Worm (Caenorhabditis elegans) whole organism, early embryonic: ENCODE measurements around the gene H20J04.4.

Experiments used
- B0310.2 ChIP-seq: sonication (generic microtip); optimal IDR thresholded peaks from 2 replicates; lab custom pipeline; 2016; ENCODE audit warnings: mild to moderate bottlenecking, missing genetic modification characterization, missing compliant biosample characterization
- F13C5.2 ChIP-seq: sonication (generic microtip); optimal IDR thresholded peaks from 2 replicates; lab custom pipeline; 2017; ENCODE audit warnings: mild to moderate bottlenecking, missing genetic modification characterization, inconsistent platforms, missing compliant biosample characterization
- aly-1 ChIP-seq: sonication (generic microtip); optimal IDR thresholded peaks from 2 replicates; lab custom pipeline; 2016; ENCODE audit warnings: missing genetic modification characterization, missing compliant biosample characterization
- ama-1 ChIP-seq: fragments of 150-350 bp; optimal IDR thresholded peaks from 2 replicates; lab custom pipeline; 2014
- ceh-13 ChIP-seq: fragments of 200-800 bp; sonication (Bioruptor generic); optimal IDR thresholded peaks from 2 replicates; lab custom pipeline; 2018; ENCODE audit warnings: mild to moderate bottlenecking, missing genetic modification characterization, missing compliant biosample characterization
- ceh-36 ChIP-seq: sonication (generic microtip); optimal IDR thresholded peaks from 2 replicates; lab custom pipeline; 2016; ENCODE audit warnings: missing genetic modification characterization, inconsistent platforms, missing compliant biosample characterization
- ets-7 ChIP-seq: sonication (generic microtip); optimal IDR thresholded peaks from 2 replicates; lab custom pipeline; 2016; ENCODE audit warnings: missing genotype, missing genetic modification characterization, missing compliant biosample characterization
- flt-1 ChIP-seq: fragments of 200-800 bp; sonication (Bioruptor generic); IDR thresholded peaks from 2 replicates; pipeline ENCODE4 v1.3.6; 2022; ENCODE audit warnings: missing genetic modification characterization, missing compliant biosample characterization
- hmbx-1 ChIP-seq: sonication (generic microtip); optimal IDR thresholded peaks from 2 replicates; lab custom pipeline; 2016; ENCODE audit warnings: mild to moderate bottlenecking, missing genetic modification characterization, missing compliant biosample characterization
- hmg-4 ChIP-seq: fragments of 200-800 bp; sonication (Bioruptor generic); optimal IDR thresholded peaks from 2 replicates; lab custom pipeline; 2018; ENCODE audit warnings: mild to moderate bottlenecking, missing genetic modification characterization, missing compliant biosample characterization
- hnd-1 ChIP-seq: sonication (generic microtip); optimal IDR thresholded peaks from 2 replicates; lab custom pipeline; 2016; ENCODE audit warnings: missing genetic modification characterization, missing compliant biosample characterization
- pes-1 ChIP-seq: fragments of 200-800 bp; sonication (Bioruptor generic); IDR thresholded peaks from 2 replicates; pipeline ENCODE4 v1.3.6; 2022; ENCODE audit warnings: missing genetic modification reagents, missing genetic modification characterization, missing compliant biosample characterization
- scrt-1 ChIP-seq: fragments of 200-800 bp; sonication (Bioruptor generic); IDR thresholded peaks from 2 replicates; pipeline ENCODE4 v1.3.6; 2022; ENCODE audit warnings: missing genetic modification characterization, missing compliant biosample characterization
- sea-1 ChIP-seq: fragments of 200-800 bp; sonication (Bioruptor generic); conservative IDR thresholded peaks from 2 replicates; pipeline ENCODE4 v1.3.6; 2022; ENCODE audit warnings: missing genetic modification characterization, missing compliant biosample characterization
- tbx-11 ChIP-seq: fragments of 200-800 bp; sonication (Bioruptor generic); IDR thresholded peaks from 2 replicates; pipeline ENCODE4 v1.3.6; 2022; ENCODE audit warnings: missing genetic modification characterization, missing compliant biosample characterization
- tbx-37 ChIP-seq: fragments of 200-800 bp; sonication (Bioruptor generic); conservative IDR thresholded peaks from 2 replicates; pipeline ENCODE4 v1.3.6; 2022; ENCODE audit warnings: missing genetic modification reagents, missing genetic modification characterization, missing compliant biosample characterization
- tra-4 ChIP-seq: sonication (generic microtip); optimal IDR thresholded peaks from 2 replicates; lab custom pipeline; 2017; ENCODE audit warnings: missing genetic modification characterization, missing compliant biosample characterization

H20J04.4 gene

DNA sequence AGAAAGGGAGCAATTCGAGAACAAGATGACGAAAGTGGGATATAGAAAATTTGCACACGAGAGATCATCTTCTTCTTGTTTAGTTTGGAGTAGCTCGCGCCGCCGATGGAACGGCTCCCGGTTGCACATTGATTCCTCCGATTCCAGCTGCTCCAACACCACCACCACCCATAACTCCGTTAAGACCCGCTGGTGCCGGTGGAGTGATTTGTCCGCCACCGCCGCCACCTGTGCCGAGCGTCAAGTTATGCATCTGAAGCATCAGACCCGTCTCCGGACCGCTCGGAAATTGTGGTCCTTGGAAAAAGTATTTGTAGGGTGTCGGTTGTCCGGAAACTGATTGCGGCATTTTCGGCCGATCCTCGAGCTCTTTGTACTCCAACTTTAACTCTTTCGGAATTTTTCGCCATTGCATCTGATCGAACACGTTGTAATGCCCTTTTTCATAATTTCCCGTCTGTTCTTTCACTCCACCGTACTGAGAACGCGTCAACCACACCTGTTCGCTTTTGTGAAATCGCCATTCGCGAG is 44.1 kb downstream of the H20J04.4 start:
- TF ChIP-seq flt-1 (GFP tag; lab: Robert Waterston, UW) (no peak), aly-1 (tag; lab: Kevin White, UChicago) (no peak)

DNA sequence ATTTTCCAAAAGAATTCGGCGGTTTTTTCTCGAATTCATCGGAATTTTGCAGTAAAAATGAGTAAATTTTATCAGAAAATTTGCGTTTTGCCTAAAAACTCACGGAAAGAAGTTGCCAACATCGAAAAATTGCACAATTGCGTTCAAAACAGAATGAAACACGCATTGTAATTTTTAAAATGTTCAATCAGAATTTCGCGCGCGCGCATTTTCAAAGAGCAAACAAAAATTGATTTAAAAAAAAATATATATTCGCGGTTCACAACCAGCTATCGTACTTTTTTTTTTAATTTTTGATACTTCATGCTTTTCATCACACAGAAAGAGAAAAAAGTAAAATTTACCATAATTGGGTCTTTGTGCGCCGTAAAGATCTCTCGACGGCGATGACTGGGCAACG is 46.1 kb downstream of the H20J04.4 start:
- TF ChIP-seq aly-1 (tag; lab: Kevin White, UChicago) (no peak), sea-1 (no peak), tbx-11 (no peak), ceh-36 (no peak), scrt-1 (GFP tag; lab: Robert Waterston, UW) (no peak), ama-1 (lab: Kevin White, UChicago) (no peak), hmg-4 (no peak), F13C5.2 (tag; lab: Kevin White, UChicago) (no peak), hnd-1 (tag; lab: Kevin White, UChicago) (no peak), tbx-37 (no peak), hmbx-1 (tag; lab: Kevin White, UChicago) (no peak), B0310.2 (tag; lab: Kevin White, UChicago) (no peak), ceh-13 (no peak), tra-4 (tag; lab: Kevin White, UChicago) (no peak), ets-7 (tag; lab: Kevin White, UChicago) (no peak), pes-1 (GFP tag; lab: Robert Waterston, UW) (no peak), flt-1 (GFP tag; lab: Robert Waterston, UW) (no peak)

DNA sequence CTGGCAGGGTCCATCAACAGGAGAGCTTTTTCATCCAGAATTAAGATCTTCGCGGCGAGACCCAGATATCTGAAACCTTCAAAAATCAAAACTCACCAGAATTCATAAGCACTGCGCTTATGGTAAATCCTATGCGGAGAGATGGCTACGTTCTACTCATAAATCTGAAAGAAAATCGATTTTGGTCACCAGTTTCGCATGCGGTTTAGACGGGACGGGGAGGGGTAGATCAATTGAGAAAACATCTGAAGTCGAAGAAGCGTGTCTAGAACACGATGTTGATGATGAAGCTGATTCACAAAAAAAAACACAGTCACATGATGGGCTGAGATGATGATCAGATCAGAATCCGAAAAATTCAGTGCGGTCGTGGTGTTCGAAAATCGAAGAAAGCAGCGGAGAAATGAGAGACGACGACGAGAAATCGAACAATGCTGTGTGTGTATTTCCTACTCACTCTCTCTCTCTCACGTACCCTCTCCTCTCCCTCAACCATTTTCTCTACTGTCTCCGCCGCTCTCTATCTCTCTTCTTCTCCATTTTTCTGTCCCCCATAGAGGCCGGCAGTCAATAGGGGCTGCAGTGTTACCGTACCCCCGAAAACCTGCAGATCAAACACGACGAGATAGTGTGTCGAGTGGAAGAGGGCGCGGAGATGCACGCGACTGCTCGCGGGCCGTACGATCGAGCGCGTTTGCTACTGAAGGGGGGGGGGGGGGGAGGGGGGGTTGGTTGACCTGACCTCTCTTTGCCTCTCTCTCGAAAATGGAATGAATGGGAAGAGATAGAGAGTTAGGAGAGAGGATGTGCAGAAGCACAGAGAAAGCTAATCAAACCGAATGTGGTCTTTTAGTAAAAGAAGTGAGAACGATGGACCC is 47.7 kb downstream of the H20J04.4 start, which contains the start of gene ntl-2:
ntl-2 (minus strand) TSS at position 171 of the 878 bp plus-strand sequence.
- no peak for TF ChIP-seq hnd-1 (tag; lab: Kevin White, UChicago)
- TF ChIP-seq ceh-13, result peak; percentile 16
- peak; percentile 67 for TF ChIP-seq ceh-36
- no peak for TF ChIP-seq tbx-37
- 0 out of 2 replicates have a peak, but pooled peaks have one; percentile 58 for TF ChIP-seq sea-1
- peak; percentile 44; the same call in 1 of the 2 replicates for TF ChIP-seq tbx-11
- no peak for TF ChIP-seq tra-4 (tag; lab: Kevin White, UChicago)
- TF ChIP-seq ama-1 (lab: Kevin White, UChicago), result no peak
- no peak for TF ChIP-seq hmbx-1 (tag; lab: Kevin White, UChicago)
- TF ChIP-seq aly-1 (tag; lab: Kevin White, UChicago), result no peak
- no peak for TF ChIP-seq ets-7 (tag; lab: Kevin White, UChicago)
- TF ChIP-seq hmg-4, result peak; percentile 93
- TF ChIP-seq F13C5.2 (tag; lab: Kevin White, UChicago), result peak; percentile 75
- TF ChIP-seq scrt-1 (GFP tag; lab: Robert Waterston, UW), result no peak
- peak; percentile 29; the same call in 1 of the 2 replicates for TF ChIP-seq flt-1 (GFP tag; lab: Robert Waterston, UW)
- TF ChIP-seq pes-1 (GFP tag; lab: Robert Waterston, UW), result peak; percentile 66
- peak; percentile 55 for TF ChIP-seq B0310.2 (tag; lab: Kevin White, UChicago)

DNA sequence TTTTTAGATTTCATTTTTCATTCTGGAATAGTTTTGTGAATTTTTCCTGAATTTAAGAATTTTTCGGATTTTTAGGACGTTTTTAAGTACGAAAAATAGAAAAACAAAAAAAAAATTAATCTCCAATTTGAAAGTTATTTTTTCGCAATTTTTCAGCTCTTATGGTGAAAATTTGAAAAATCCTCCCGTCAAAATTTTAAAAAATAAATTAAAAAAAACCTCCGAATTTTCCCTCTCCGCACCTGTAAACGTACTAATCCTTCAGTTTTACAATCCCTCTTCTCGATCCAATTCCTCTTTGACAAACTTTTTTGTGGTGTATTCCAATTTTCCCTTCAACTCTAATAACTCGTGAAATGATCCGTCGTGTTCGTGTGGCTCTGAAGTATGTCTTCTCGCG is 49.4 kb downstream of the H20J04.4 start, which contains the start of gene B0286.1:
B0286.1 (plus strand) TSS at position 301 of the 400 bp plus-strand sequence.
- TF ChIP-seq flt-1 (GFP tag; lab: Robert Waterston, UW) (no peak), B0310.2 (tag; lab: Kevin White, UChicago) (no peak), pes-1 (GFP tag; lab: Robert Waterston, UW) (no peak), scrt-1 (GFP tag; lab: Robert Waterston, UW) (no peak), aly-1 (tag; lab: Kevin White, UChicago) (no peak), tbx-11 (no peak), hmbx-1 (tag; lab: Kevin White, UChicago) (no peak), sea-1 (no peak)

DNA sequence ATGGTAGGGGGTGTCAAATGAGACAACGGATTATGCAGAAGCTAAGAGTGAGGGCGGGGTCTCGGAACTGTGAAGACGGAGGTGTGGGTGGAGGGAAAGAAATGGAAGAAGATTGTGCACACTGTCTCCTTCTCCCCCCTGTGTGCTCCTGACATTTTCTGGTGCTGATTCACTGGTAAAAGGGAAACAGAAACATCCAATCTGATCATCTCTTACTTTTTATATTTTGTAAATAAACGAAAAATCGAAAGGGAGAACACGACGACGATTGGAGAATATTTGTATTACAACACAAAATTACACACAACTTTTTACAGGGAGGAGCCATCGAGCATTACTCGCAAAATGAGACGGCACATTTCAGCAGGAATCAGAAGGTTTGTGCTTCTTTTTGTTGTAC is 54.5 kb downstream of the H20J04.4 start, which contains the start of gene fkh-6:
fkh-6 (minus strand) TSS at position 101 of the 400 bp plus-strand sequence.
- TF ChIP-seq sea-1 (no peak), tra-4 (tag; lab: Kevin White, UChicago) (no peak), tbx-11 (no peak), ets-7 (tag; lab: Kevin White, UChicago) (no peak), ama-1 (lab: Kevin White, UChicago) (no peak), scrt-1 (GFP tag; lab: Robert Waterston, UW) (no peak), tbx-37 (no peak), B0310.2 (tag; lab: Kevin White, UChicago) (no peak), hmg-4 (no peak), F13C5.2 (tag; lab: Kevin White, UChicago) (no peak), ceh-36 (no peak), aly-1 (tag; lab: Kevin White, UChicago) (no peak), pes-1 (GFP tag; lab: Robert Waterston, UW) (no peak), flt-1 (GFP tag; lab: Robert Waterston, UW) (no peak), hmbx-1 (tag; lab: Kevin White, UChicago) (no peak), hnd-1 (tag; lab: Kevin White, UChicago) (no peak), ceh-13 (no peak)
